Worm (Caenorhabditis elegans) whole organism, L4 larva: ENCODE results near the gene tofu-6.

Experiments
- F26F4.8 ChIP-seq: fragments of 200-800 bp; sonication (Bioruptor generic); conservative IDR thresholded peaks from 2 replicates; pipeline ENCODE4 v1.3.6; 2022; ENCODE audit warnings: missing genetic modification characterization, missing compliant biosample characterization
- F37D6.2 ChIP-seq: sonication (generic microtip); optimal IDR thresholded peaks from 2 replicates; lab custom pipeline; 2016; ENCODE audit warnings: mild to moderate bottlenecking, missing genetic modification characterization, missing compliant biosample characterization
- F49E8.2 ChIP-seq: sonication (generic microtip); optimal IDR thresholded peaks from 2 replicates; lab custom pipeline; 2016; ENCODE audit warnings: missing compliant biosample characterization, mild to moderate bottlenecking, missing genetic modification characterization, borderline replicate concordance
- T20F7.1 ChIP-seq: fragments of 200-800 bp; sonication (Bioruptor generic); optimal IDR thresholded peaks from 2 replicates; lab custom pipeline; 2018; ENCODE audit warnings: mild to moderate bottlenecking, missing genetic modification characterization, missing compliant biosample characterization
- Y48G9A.11 ChIP-seq: fragments of 200-800 bp; sonication (Bioruptor generic); IDR thresholded peaks from 2 replicates; pipeline ENCODE4 v1.3.6; 2022; ENCODE audit warnings: missing genetic modification reagents, missing genetic modification characterization, missing compliant biosample characterization
- Y75B8A.6 ChIP-seq: fragments of 200-800 bp; sonication (Bioruptor generic); IDR thresholded peaks from 2 replicates; pipeline ENCODE4 v1.3.6; 2022; ENCODE audit warnings: missing genetic modification reagents, missing genetic modification characterization, missing compliant biosample characterization
- arid-1 ChIP-seq: fragments of 200-800 bp; sonication (Bioruptor generic); conservative IDR thresholded peaks from 2 replicates; pipeline ENCODE4 v1.3.6; 2022; ENCODE audit warnings: missing genetic modification reagents, missing genetic modification characterization, missing compliant biosample characterization
- ceh-20 ChIP-seq: fragments of 200-800 bp; sonication (Bioruptor generic); IDR thresholded peaks from 2 replicates; pipeline ENCODE4 v1.3.6; 2022; ENCODE audit warnings: missing genetic modification reagents, missing genetic modification characterization, missing compliant biosample characterization
- cey-2 ChIP-seq: sonication (generic microtip); optimal IDR thresholded peaks from 3 replicates; lab custom pipeline; 2017; ENCODE audit warnings: missing genetic modification characterization, mild to moderate bottlenecking, missing compliant biosample characterization, antibody characterized with exemption, borderline replicate concordance; ENCODE audit not compliant: insufficient read depth
- dmd-8 ChIP-seq: fragments of 200-800 bp; sonication (Bioruptor generic); IDR thresholded peaks from 2 replicates; pipeline ENCODE4 v1.3.6; 2022; ENCODE audit warnings: missing genetic modification characterization, missing compliant biosample characterization
- dpl-1 ChIP-seq: fragments of 150-350 bp; optimal IDR thresholded peaks from 2 replicates; lab custom pipeline; 2014; ENCODE audit warnings: missing biosample characterization, missing genetic modification reagents, missing genetic modification characterization
- dve-1 ChIP-seq: sonication (generic microtip); optimal IDR thresholded peaks from 2 replicates; lab custom pipeline; 2017; ENCODE audit warnings: antibody characterized with exemption, mild to moderate bottlenecking, missing genetic modification characterization, missing compliant biosample characterization; ENCODE audit not compliant: insufficient read depth
- fkh-10 ChIP-seq: fragments of 150-350 bp; optimal IDR thresholded peaks from 2 replicates; lab custom pipeline; 2014; ENCODE audit warnings: missing biosample characterization, missing genetic modification reagents, missing genetic modification characterization
- fos-1 ChIP-seq: fragments of 150-350 bp; optimal IDR thresholded peaks from 2 replicates; lab custom pipeline; 2014; ENCODE audit warnings: missing biosample characterization, missing genetic modification characterization
- hif-1 ChIP-seq, 2 experiments: sonication (generic microtip); optimal IDR thresholded peaks; 2 replicates each; lab custom pipeline; 2016 to 2017; ENCODE audit warnings: missing compliant biosample characterization in 2 of 2, missing genetic modification characterization in 2 of 2, missing genetic modification reagents in 2 of 2, missing genotype in 2 of 2, mild to moderate bottlenecking in 1 of 2
- hlh-11 ChIP-seq: fragments of 200-800 bp; sonication (Bioruptor generic); optimal IDR thresholded peaks from 2 replicates; lab custom pipeline; 2018; ENCODE audit warnings: mild to moderate bottlenecking, missing genetic modification characterization, missing compliant biosample characterization
- hlh-30 ChIP-seq: sonication (generic microtip); optimal IDR thresholded peaks from 2 replicates; lab custom pipeline; 2017; ENCODE audit warnings: antibody characterized with exemption, mild to moderate bottlenecking, missing genetic modification characterization, missing compliant biosample characterization; ENCODE audit not compliant: insufficient read depth
- hmg-1.1 ChIP-seq: fragments of 200-800 bp; sonication (Bioruptor generic); IDR thresholded peaks from 2 replicates; pipeline ENCODE4 v1.3.6; 2022; ENCODE audit warnings: missing genetic modification reagents, missing genetic modification characterization, missing compliant biosample characterization
- lim-7 ChIP-seq: fragments of 200-800 bp; sonication (Bioruptor generic); IDR thresholded peaks from 2 replicates; pipeline ENCODE4 v1.3.6; 2022; ENCODE audit warnings: missing genetic modification characterization, missing compliant biosample characterization
- lin-13 ChIP-seq: fragments of 150-350 bp; optimal IDR thresholded peaks from 2 replicates; lab custom pipeline; 2014; ENCODE audit warnings: missing biosample characterization, missing genetic modification reagents, missing genetic modification characterization
- lin-15B ChIP-seq: fragments of 150-350 bp; sonication (generic microtip); optimal IDR thresholded peaks from 3 replicates; lab custom pipeline; 2014; ENCODE audit warnings: missing biosample characterization, missing genetic modification characterization
- lin-29 ChIP-seq: fragments of 200-800 bp; sonication (Bioruptor generic); IDR thresholded peaks from 2 replicates; pipeline ENCODE4 v1.3.6; 2022; ENCODE audit warnings: missing genetic modification reagents, missing genetic modification characterization, missing compliant biosample characterization
- lsy-2 ChIP-seq, 2 experiments: fragments of 150-350 bp in 1 of 2; sonication (generic microtip) in 1 of 2; optimal IDR thresholded peaks; 2 replicates each; lab custom pipeline; 2014 to 2017; ENCODE audit warnings: missing biosample characterization in 2 of 2, missing genetic modification characterization in 2 of 2
- mdl-1 ChIP-seq, 2 experiments: fragments of 150-350 bp in 1 of 2; sonication (generic microtip) in 1 of 2; optimal IDR thresholded peaks; 2 replicates each; lab custom pipeline; 2014 to 2017; ENCODE audit warnings: missing biosample characterization in 2 of 2, missing genetic modification characterization in 2 of 2
- mdt-29 ChIP-seq: fragments of 200-800 bp; sonication (Bioruptor generic); IDR thresholded peaks from 2 replicates; pipeline ENCODE4 v1.3.6; 2022; ENCODE audit warnings: missing genetic modification reagents, missing genetic modification characterization, missing compliant biosample characterization
- mep-1 ChIP-seq: fragments of 150-350 bp; sonication (generic microtip); optimal IDR thresholded peaks from 3 replicates; lab custom pipeline; 2014; ENCODE audit warnings: missing biosample characterization, missing genetic modification characterization
- mxl-2 ChIP-seq: fragments of 200-800 bp; sonication (Bioruptor generic); conservative IDR thresholded peaks from 2 replicates; pipeline ENCODE4 v1.3.6; 2022; ENCODE audit warnings: missing genetic modification reagents, missing genetic modification characterization, missing compliant biosample characterization
- mxl-3 ChIP-seq: fragments of 200-800 bp; sonication (Bioruptor generic); optimal IDR thresholded peaks from 2 replicates; lab custom pipeline; 2018; ENCODE audit warnings: mild to moderate bottlenecking, missing genetic modification characterization, missing compliant biosample characterization
- nhr-102 ChIP-seq: sonication (generic microtip); optimal IDR thresholded peaks from 2 replicates; lab custom pipeline; 2016; ENCODE audit warnings: mild to moderate bottlenecking, missing genetic modification characterization, moderate library complexity, missing compliant biosample characterization
- nhr-11 ChIP-seq: fragments of 150-350 bp; optimal IDR thresholded peaks from 2 replicates; lab custom pipeline; 2014; ENCODE audit warnings: missing biosample characterization, missing genetic modification characterization
- nhr-28 ChIP-seq: fragments of 150-350 bp; optimal IDR thresholded peaks from 2 replicates; lab custom pipeline; 2014; ENCODE audit warnings: missing biosample characterization, missing genetic modification characterization
- nhr-42 ChIP-seq: fragments of 200-800 bp; sonication (Bioruptor generic); IDR thresholded peaks from 2 replicates; pipeline ENCODE4 v1.3.6; 2022; ENCODE audit warnings: missing genetic modification characterization, missing compliant biosample characterization
- nhr-77 ChIP-seq: fragments of 150-350 bp; optimal IDR thresholded peaks from 2 replicates; lab custom pipeline; 2014; ENCODE audit warnings: missing biosample characterization, missing genetic modification characterization
- pqm-1 ChIP-seq: sonication (generic microtip); optimal IDR thresholded peaks from 2 replicates; lab custom pipeline; 2017; ENCODE audit warnings: missing biosample characterization, missing genetic modification characterization
- saeg-2 ChIP-seq: fragments of 200-800 bp; sonication (Bioruptor generic); IDR thresholded peaks from 2 replicates; pipeline ENCODE4 v1.3.6; 2022; ENCODE audit warnings: missing genetic modification reagents, missing genetic modification characterization, missing compliant biosample characterization
- sdz-12 ChIP-seq: fragments of 200-800 bp; sonication (Bioruptor generic); optimal IDR thresholded peaks from 2 replicates; lab custom pipeline; 2018; ENCODE audit warnings: mild to moderate bottlenecking, missing genetic modification characterization, missing compliant biosample characterization
- set-16 ChIP-seq: fragments of 200-800 bp; sonication (Bioruptor generic); IDR thresholded peaks from 2 replicates; pipeline ENCODE4 v1.3.6; 2022; ENCODE audit warnings: missing genetic modification reagents, missing genetic modification characterization, missing compliant biosample characterization
- spr-1 ChIP-seq: sonication (generic microtip); optimal IDR thresholded peaks from 2 replicates; lab custom pipeline; 2016; ENCODE audit warnings: mild to moderate bottlenecking, missing genetic modification characterization, missing compliant biosample characterization
- tra-1 ChIP-seq: fragments of 200-800 bp; sonication (Bioruptor generic); IDR thresholded peaks from 2 replicates; pipeline ENCODE4 v1.3.6; 2022; ENCODE audit warnings: missing genetic modification reagents, missing genetic modification characterization, missing compliant biosample characterization
- unc-130 ChIP-seq: sonication (generic microtip); optimal IDR thresholded peaks from 2 replicates; lab custom pipeline; 2016; ENCODE audit warnings: missing genetic modification reagents, missing genetic modification characterization, missing compliant biosample characterization
- unc-62 ChIP-seq, 3 experiments: fragments of 150-350 bp in 1 of 3; sonication (generic microtip); optimal IDR thresholded peaks in 2 of 3; peaks in 1 of 3; 1 replicate in 1 of 3; 2 replicates in 2 of 3; lab custom pipeline; 2014 to 2017; ENCODE audit warnings: missing biosample characterization in 3 of 3, missing genetic modification characterization in 3 of 3, missing genetic modification reagents in 3 of 3, missing genotype in 1 of 3
- zip-11 ChIP-seq: fragments of 200-800 bp; sonication (Bioruptor generic); IDR thresholded peaks from 2 replicates; pipeline ENCODE4 v1.3.6; 2022; ENCODE audit warnings: missing genetic modification characterization, missing compliant biosample characterization
- zip-2 ChIP-seq: fragments of 150-350 bp; optimal IDR thresholded peaks from 2 replicates; lab custom pipeline; 2014; ENCODE audit warnings: missing biosample characterization, missing genetic modification characterization
- ztf-7 ChIP-seq: fragments of 150-350 bp; optimal IDR thresholded peaks from 2 replicates; lab custom pipeline; 2014; ENCODE audit warnings: missing biosample characterization, missing genetic modification characterization

tofu-6 gene

ce11 chrII:5460911-5461310 is 39.9 kb downstream of the tofu-6 start (continued):
- TF ChIP-seq hlh-30 (tag; lab: Kevin White, UChicago): peak; percentile 14
- TF ChIP-seq F26F4.8 (GFP tag; lab: Robert Waterston, UW): no peak
- TF ChIP-seq F37D6.2 (tag; lab: Kevin White, UChicago): no peak
- no peak for TF ChIP-seq nhr-77 (tag; lab: Kevin White, UChicago)
- no peak for TF ChIP-seq saeg-2 (GFP tag; lab: Robert Waterston, UW)
- no peak for TF ChIP-seq mdl-1 (tag; optimal IDR thresholded peaks at IDR 0.05; lab: Kevin White, UChicago)
- no peak for TF ChIP-seq hif-1 (tag; optimal IDR thresholded peaks at IDR 0.05; lab: Kevin White, UChicago)
- TF ChIP-seq dmd-8 (GFP tag; lab: Robert Waterston, UW): no peak
- no peak for TF ChIP-seq Y48G9A.11 (GFP tag; lab: Robert Waterston, UW)
- no peak for TF ChIP-seq ceh-20
- peak; percentile 29 for TF ChIP-seq mep-1
- no peak for TF ChIP-seq lin-15B (tag; lab: Kevin White, UChicago)
- TF ChIP-seq mxl-2 (GFP tag; lab: Robert Waterston, UW): no peak
- peak; percentile 38 for TF ChIP-seq dve-1 (tag; lab: Kevin White, UChicago)
- TF ChIP-seq F49E8.2 (tag; lab: Kevin White, UChicago): no peak
- peak; percentile 30; the same call in 1 of the 2 replicates for TF ChIP-seq hmg-1.1 (GFP tag; lab: Robert Waterston, UW)
- no peak for TF ChIP-seq zip-2 (tag; lab: Kevin White, UChicago)
- TF ChIP-seq mxl-3 (GFP tag; lab: Kevin White, UChicago): no peak
- no peak for TF ChIP-seq arid-1 (GFP tag; lab: Robert Waterston, UW)

ce11 chrII:5463692-5464300 is 42.7 kb downstream of the tofu-6 start:
- TF ChIP-seq fos-1 (tag; lab: Kevin White, UChicago) (no peak), lin-29 (GFP tag; lab: Robert Waterston, UW) (no peak), unc-62 (GFP tag; optimal IDR thresholded peaks at IDR 0.05 in 1 of 2; lab: Kevin White, UChicago) (peak in 1 of 2 experiments; percentile 56), unc-62 (tag; optimal IDR thresholded peaks at IDR 0.05; lab: Kevin White, UChicago) (no peak), lin-13 (GFP tag; lab: Kevin White, UChicago) (no peak), T20F7.1 (GFP tag; lab: Kevin White, UChicago) (no peak), mep-1 (peak; percentile 13), nhr-42 (GFP tag; lab: Robert Waterston, UW) (no peak), mdt-29 (GFP tag; lab: Robert Waterston, UW) (no peak), sdz-12 (GFP tag; lab: Kevin White, UChicago) (no peak), zip-11 (GFP tag; lab: Robert Waterston, UW) (no peak), hlh-11 (tag; lab: Kevin White, UChicago) (peak; percentile 40), mxl-2 (GFP tag; lab: Robert Waterston, UW) (no peak), ztf-7 (tag; lab: Kevin White, UChicago) (no peak), tra-1 (no peak), zip-2 (tag; lab: Kevin White, UChicago) (no peak), Y75B8A.6 (GFP tag; lab: Robert Waterston, UW) (no peak), dpl-1 (GFP tag; lab: Kevin White, UChicago) (no peak), set-16 (GFP tag; lab: Robert Waterston, UW) (no peak), mdl-1 (tag; optimal IDR thresholded peaks at IDR 0.05; lab: Kevin White, UChicago) (no peak), pqm-1 (tag; lab: Kevin White, UChicago) (no peak), unc-130 (no peak), hlh-30 (tag; lab: Kevin White, UChicago) (peak; percentile 10), hmg-1.1 (GFP tag; lab: Robert Waterston, UW) (0 out of 2 replicates have a peak, but pooled peaks have one; percentile 32), Y48G9A.11 (GFP tag; lab: Robert Waterston, UW) (no peak), nhr-11 (tag; lab: Kevin White, UChicago) (peak; percentile 21), F26F4.8 (GFP tag; lab: Robert Waterston, UW) (no peak), saeg-2 (GFP tag; lab: Robert Waterston, UW) (no peak), fkh-10 (GFP tag; lab: Kevin White, UChicago) (no peak), spr-1 (tag; lab: Kevin White, UChicago) (no peak), lim-7 (no peak), nhr-77 (tag; lab: Kevin White, UChicago) (no peak), lsy-2 (tag; optimal IDR thresholded peaks at IDR 0.05; lab: Kevin White, UChicago) (peak in 1 of 2 experiments; percentile 10), nhr-28 (tag; lab: Kevin White, UChicago) (peak; percentile 48), cey-2 (no peak), nhr-102 (tag; lab: Kevin White, UChicago) (no peak)
